3 fruit fly cellular contexts compared by ENCODE assay signal in the genomic region with DNA sequence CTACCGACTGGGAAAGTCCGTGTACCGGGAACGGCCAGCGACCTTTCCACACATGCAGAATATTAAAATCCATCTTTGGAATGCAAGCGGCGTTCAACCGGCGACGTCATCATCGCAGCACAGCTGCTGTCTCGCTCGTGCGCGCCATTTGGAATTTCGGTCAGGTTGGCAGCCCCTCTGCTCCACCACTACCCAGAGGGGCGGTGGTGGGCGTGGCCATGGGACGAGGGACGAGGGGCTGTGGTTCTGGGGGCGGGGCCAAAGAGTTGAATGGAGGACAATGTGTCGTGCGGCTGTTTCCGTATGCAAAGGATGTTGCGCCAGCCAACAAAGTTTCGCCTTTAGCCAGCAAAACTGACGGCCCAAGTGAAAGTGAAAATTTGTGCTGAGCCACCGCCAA.
TF ChIP-seq lines count a peak whose summit lies in the region.

No protein-coding gene starts in this region.

- no peak for TF ChIP-seq CTCF in whole organism, embryonic (GFP tag; optimal IDR thresholded peaks at IDR 0.05; lab: Kevin White, UChicago)

TF ChIP-seq in whole organism, embryonic, 481 proteins besides CTCF, POLR2A, EP300 and RAD21:
- TF ChIP-seq chif (GFP tag; optimal IDR thresholded peaks at IDR 0.05; lab: Kevin White, UChicago), result no peak
- no peak for TF ChIP-seq CG11560 (tag; IDR thresholded peaks at IDR 0.05; lab: Robert Waterston, UW)
- TF ChIP-seq pzg (GFP tag; optimal IDR thresholded peaks at IDR 0.05; lab: Kevin White, UChicago), result no peak
- TF ChIP-seq Poxn (GFP tag; IDR thresholded peaks at IDR 0.05; lab: Robert Waterston, UW), result no peak
- 0 out of 3 replicates have a peak, but pooled peaks have one; percentile 21 for TF ChIP-seq CG3726 (GFP tag; IDR thresholded peaks at IDR 0.05; lab: Robert Waterston, UW)
- TF ChIP-seq CG1832 (GFP tag; optimal IDR thresholded peaks at IDR 0.05; lab: Kevin White, UChicago), result peak; percentile 25
- TF ChIP-seq ttk (GFP tag; IDR thresholded peaks at IDR 0.05; lab: Robert Waterston, UW), result no peak
- TF ChIP-seq stwl (tag; optimal IDR thresholded peaks at IDR 0.05; lab: Kevin White, UChicago), result peak; percentile 7
- TF ChIP-seq CG12299 (tag; optimal IDR thresholded peaks at IDR 0.05; lab: Kevin White, UChicago), result no peak
- 0 out of 3 replicates have a peak, but pooled peaks have one; percentile 25 for TF ChIP-seq CG16813 (GFP tag; IDR thresholded peaks at IDR 0.05; lab: Robert Waterston, UW; ENCODE audit: partially characterized antibody)
- TF ChIP-seq Opbp (GFP tag; IDR thresholded peaks at IDR 0.05; lab: Robert Waterston, UW; ENCODE audit: partially characterized antibody), result no peak
- peak; percentile 31; the same call in 1 of the 3 replicates for TF ChIP-seq ase (GFP tag; IDR thresholded peaks at IDR 0.05; lab: Robert Waterston, UW)
- peak; percentile 88 for TF ChIP-seq trem (tag; optimal IDR thresholded peaks at IDR 0.05; lab: Kevin White, UChicago)
- peak; percentile 40 for TF ChIP-seq Hr39 (optimal IDR thresholded peaks at IDR 0.05; lab: Kevin White, UChicago)
- 0 out of 2 replicates have a peak, but pooled peaks have one; percentile 29 for TF ChIP-seq crol (GFP tag; IDR thresholded peaks at IDR 0.05; lab: Robert Waterston, UW)
- TF ChIP-seq stc (GFP tag; IDR thresholded peaks at IDR 0.05; lab: Robert Waterston, UW), result no peak
- TF ChIP-seq bsh (GFP tag; optimal IDR thresholded peaks at IDR 0.05; lab: Kevin White, UChicago), result no peak

TF ChIP-seq in whole organism, prepupa, 60 proteins besides CTCF, POLR2A, EP300 and RAD21:
- TF ChIP-seq Ets96B (tag; optimal IDR thresholded peaks at IDR 0.05; lab: Kevin White, UChicago) (no peak), OdsH (GFP tag; optimal IDR thresholded peaks at IDR 0.05; lab: Kevin White, UChicago) (no peak), CG6792 (GFP tag; optimal IDR thresholded peaks at IDR 0.05; lab: Kevin White, UChicago) (no peak), ss (GFP tag; optimal IDR thresholded peaks at IDR 0.05; lab: Kevin White, UChicago) (no peak), CG1621 (tag; optimal IDR thresholded peaks at IDR 0.05; lab: Kevin White, UChicago) (no peak), Blimp-1 (GFP tag; optimal IDR thresholded peaks at IDR 0.05; lab: Kevin White, UChicago) (peak; percentile 27), CG11762 (GFP tag; optimal IDR thresholded peaks at IDR 0.05; lab: Kevin White, UChicago; ENCODE audit: insufficient read depth) (no peak), dac (GFP tag; optimal IDR thresholded peaks at IDR 0.05; lab: Kevin White, UChicago) (no peak), Met (GFP tag; optimal IDR thresholded peaks at IDR 0.05; lab: Kevin White, UChicago) (no peak)

TF ChIP-seq in whole organism, wandering third instar larva, 38 proteins besides CTCF, POLR2A, EP300 and RAD21:
- TF ChIP-seq Jra (GFP tag; optimal IDR thresholded peaks at IDR 0.05; lab: Kevin White, UChicago), result no peak
- TF ChIP-seq Dfd (GFP tag; optimal IDR thresholded peaks at IDR 0.05; lab: Kevin White, UChicago), result peak; percentile 77
